Worm (Caenorhabditis elegans) whole organism, L4 larva: Measurements from ENCODE around the gene cyn-12.

ENCODE experiments used
- R02D3.7 ChIP-seq: fragments of 150-350 bp; sonication (generic microtip); optimal IDR thresholded peaks from 3 replicates; lab custom pipeline; 2014; ENCODE audit warnings: missing biosample characterization, missing genetic modification characterization
- lin-1 ChIP-seq: fragments of 200-800 bp; sonication (Bioruptor generic); IDR thresholded peaks from 2 replicates; pipeline ENCODE4 v1.3.6; 2022; ENCODE audit warnings: missing genetic modification reagents, missing genetic modification characterization, missing compliant biosample characterization
- lir-3 ChIP-seq: sonication (generic microtip); optimal IDR thresholded peaks from 2 replicates; lab custom pipeline; 2016; ENCODE audit warnings: mild to moderate bottlenecking, missing genetic modification characterization, missing compliant biosample characterization
- nhr-77 ChIP-seq: fragments of 150-350 bp; optimal IDR thresholded peaks from 2 replicates; lab custom pipeline; 2014; ENCODE audit warnings: missing biosample characterization, missing genetic modification characterization

- TF ChIP-seq R02D3.7 (tag; lab: Kevin White, UChicago) (no peak), lir-3 (tag; lab: Kevin White, UChicago) (no peak), lin-1 (GFP tag; lab: Robert Waterston, UW) (no peak), nhr-77 (tag; lab: Kevin White, UChicago) (no peak)
These were observed 49.0 kb downstream of the cyn-12 start for ce11 chrIV:7083976-7084375.
